Fruit fly (Drosophila melanogaster): ENCODE data around the gene CG2310.
A peak's percentile ranks its signal among the peaks of the same experiment; 100 is the strongest.

The CG2310 gene

dm6 chr3R:29496315-29496714 is 3.0 kb upstream of the CG2310 start (continued):
- no peak for TF ChIP-seq Antp (GFP tag; optimal IDR thresholded peaks at IDR 0.05)
- no peak for TF ChIP-seq CG17359 (tag; optimal IDR thresholded peaks at IDR 0.05)
- no peak for TF ChIP-seq CG1529 (GFP tag; optimal IDR thresholded peaks at IDR 0.05)
- no peak for TF ChIP-seq ase (GFP tag; IDR thresholded peaks at IDR 0.05)
- no peak for TF ChIP-seq CG14710 (tag; optimal IDR thresholded peaks at IDR 0.05)
- no peak for TF ChIP-seq CG43689 (GFP tag; IDR thresholded peaks at IDR 0.05)
- TF ChIP-seq E2f2 (GFP tag; IDR thresholded peaks at IDR 0.05): no peak
- TF ChIP-seq wek (GFP tag; optimal IDR thresholded peaks at IDR 0.05): no peak
- no peak for TF ChIP-seq CG2678 (tag; optimal IDR thresholded peaks at IDR 0.05)
- no peak for TF ChIP-seq crc (GFP tag; optimal IDR thresholded peaks at IDR 0.05)
- no peak for TF ChIP-seq CG18262 (tag; optimal IDR thresholded peaks at IDR 0.05)
- TF ChIP-seq CG5953 (GFP tag; IDR thresholded peaks at IDR 0.05): no peak
- no peak for TF ChIP-seq Doc3 (GFP tag; IDR thresholded peaks at IDR 0.05; ENCODE audit: partially characterized antibody)
- TF ChIP-seq HLHmδ (GFP tag; optimal IDR thresholded peaks at IDR 0.05): no peak
- TF ChIP-seq CG3995 (GFP tag; optimal IDR thresholded peaks at IDR 0.05): no peak
- TF ChIP-seq unpg (GFP tag; optimal IDR thresholded peaks at IDR 0.05): no peak
- TF ChIP-seq Bgb (GFP tag; IDR thresholded peaks at IDR 0.05; ENCODE audit: partially characterized antibody): 0 out of 2 replicates have a peak, but pooled peaks have one; percentile 12
- TF ChIP-seq cas (GFP tag; IDR thresholded peaks at IDR 0.05): no peak
- TF ChIP-seq amos (GFP tag; IDR thresholded peaks at IDR 0.05; ENCODE audit: partially characterized antibody): 0 out of 2 replicates have a peak, but pooled peaks have one; percentile 7
- TF ChIP-seq CG30403 (GFP tag; optimal IDR thresholded peaks at IDR 0.05): no peak
- TF ChIP-seq kah (GFP tag; optimal IDR thresholded peaks at IDR 0.05): peak; percentile 23
- no peak for TF ChIP-seq Dip2 (GFP tag; IDR thresholded peaks at IDR 0.05)
- TF ChIP-seq Elba2 (GFP tag; optimal IDR thresholded peaks at IDR 0.05): no peak
- no peak for TF ChIP-seq sna (GFP tag; IDR thresholded peaks at IDR 0.05; ENCODE audit: partially characterized antibody)
- no peak for TF ChIP-seq CG7963 (GFP tag; IDR thresholded peaks at IDR 0.05; ENCODE audit: partially characterized antibody)
- no peak for TF ChIP-seq Vsx1 (GFP tag; optimal IDR thresholded peaks at IDR 0.05)
- TF ChIP-seq Scr (GFP tag; IDR thresholded peaks at IDR 0.05; ENCODE audit: partially characterized antibody): no peak
- no peak for TF ChIP-seq tgo (GFP tag; IDR thresholded peaks at IDR 0.05)
- no peak for TF ChIP-seq her (GFP tag; optimal IDR thresholded peaks at IDR 0.05)
- no peak for TF ChIP-seq pum (GFP tag; optimal IDR thresholded peaks at IDR 0.05)
- no peak for TF ChIP-seq trh (GFP tag; optimal IDR thresholded peaks at IDR 0.05)
- TF ChIP-seq en (GFP tag; optimal IDR thresholded peaks at IDR 0.05): no peak
- no peak for TF ChIP-seq jing (GFP tag; optimal IDR thresholded peaks at IDR 0.05)

dm6 chr3R:29495815-29496214 is 2.5 kb upstream of the CG2310 start:
- TF ChIP-seq lilli (GFP tag; optimal IDR thresholded peaks at IDR 0.05): peak; percentile 2
- no peak for TF ChIP-seq p53 (GFP tag; optimal IDR thresholded peaks at IDR 0.05)
- TF ChIP-seq CG11093 (GFP tag; IDR thresholded peaks at IDR 0.05): no peak
- TF ChIP-seq croc (GFP tag; conservative IDR thresholded peaks at IDR 0.05): no peak
- no peak for TF ChIP-seq run (tag; optimal IDR thresholded peaks at IDR 0.05)
- TF ChIP-seq nerfin-1 (tag; optimal IDR thresholded peaks at IDR 0.05): no peak
- peak; percentile 20 for TF ChIP-seq bcd (GFP tag; optimal IDR thresholded peaks at IDR 0.05)
- TF ChIP-seq bigmax (GFP tag; optimal IDR thresholded peaks at IDR 0.05): no peak
- TF ChIP-seq MBD-R2 (GFP tag; IDR thresholded peaks at IDR 0.05): no peak
- TF ChIP-seq CHES-1-like (GFP tag; optimal IDR thresholded peaks at IDR 0.05): no peak
- TF ChIP-seq az2 (GFP tag; optimal IDR thresholded peaks at IDR 0.05): peak; percentile 7
- peak; percentile 4 for TF ChIP-seq CG14710 (tag; optimal IDR thresholded peaks at IDR 0.05)
- TF ChIP-seq C15 (GFP tag; IDR thresholded peaks at IDR 0.05): no peak
- peak; percentile 33 for TF ChIP-seq D19B (GFP tag; optimal IDR thresholded peaks at IDR 0.05)
- TF ChIP-seq eve (GFP tag; optimal IDR thresholded peaks at IDR 0.05): no peak
- TF ChIP-seq Oli (tag; optimal IDR thresholded peaks at IDR 0.05): peak; percentile 8
- no peak for TF ChIP-seq CG12236 (GFP tag; optimal IDR thresholded peaks at IDR 0.05)
- peak; percentile 32 for TF ChIP-seq Sox102F (GFP tag; optimal IDR thresholded peaks at IDR 0.05)
- TF ChIP-seq Ada2b (GFP tag; IDR thresholded peaks at IDR 0.05): no peak
- peak in 1 of 2 experiments; percentile 14 for TF ChIP-seq bsh (GFP tag; optimal IDR thresholded peaks at IDR 0.05)
- peak; percentile 13 for TF ChIP-seq CG10209 (GFP tag; optimal IDR thresholded peaks at IDR 0.05)
